Worm (Caenorhabditis elegans) whole organism, young adult: ENCODE results near the gene srh-220.
A peak's percentile ranks its signal among the peaks of the same experiment; 100 is the strongest.

Source experiments
- B0261.1 ChIP-seq: sonication (generic microtip); optimal IDR thresholded peaks from 2 replicates; lab custom pipeline; 2016; ENCODE audit warnings: mild to moderate bottlenecking, missing genetic modification characterization, moderate library complexity, missing compliant biosample characterization
- C06A6.2 ChIP-seq: fragments of 200-800 bp; sonication (Bioruptor generic); conservative IDR thresholded peaks from 2 replicates; pipeline ENCODE4 v1.3.6; 2022; ENCODE audit warnings: missing genetic modification characterization, missing compliant biosample characterization
- F23B12.7 ChIP-seq: sonication (generic microtip); optimal IDR thresholded peaks from 2 replicates; lab custom pipeline; 2017; ENCODE audit warnings: missing genetic modification characterization, mild to moderate bottlenecking, missing compliant biosample characterization, antibody characterized with exemption, moderate library complexity; ENCODE audit not compliant: insufficient read depth
- F37B4.10 ChIP-seq: fragments of 200-800 bp; sonication (Bioruptor generic); IDR thresholded peaks from 2 replicates; pipeline ENCODE4 v1.3.6; 2022; ENCODE audit warnings: missing genetic modification characterization, missing compliant biosample characterization
- F49E8.2 ChIP-seq: sonication (generic microtip); optimal IDR thresholded peaks from 3 replicates; lab custom pipeline; 2017; ENCODE audit warnings: missing genetic modification characterization, mild to moderate bottlenecking, missing compliant biosample characterization, antibody characterized with exemption, moderate library complexity; ENCODE audit not compliant: insufficient read depth
- F57A8.1 ChIP-seq: fragments of 200-800 bp; sonication (Bioruptor generic); optimal IDR thresholded peaks from 2 replicates; lab custom pipeline; 2018; ENCODE audit warnings: mild to moderate bottlenecking, missing genetic modification characterization, moderate library complexity, missing compliant biosample characterization
- K12H6.12 ChIP-seq: fragments of 200-800 bp; sonication (Bioruptor generic); optimal IDR thresholded peaks from 2 replicates; lab custom pipeline; 2018; ENCODE audit warnings: mild to moderate bottlenecking, missing genetic modification characterization, missing compliant biosample characterization
- Y53G8AR.9 ChIP-seq: fragments of 200-800 bp; sonication (Bioruptor generic); conservative IDR thresholded peaks from 2 replicates; pipeline ENCODE4 v1.3.6; 2022; ENCODE audit warnings: missing genetic modification reagents, missing genetic modification characterization, missing compliant biosample characterization
- akir-1 ChIP-seq: fragments of 200-800 bp; sonication (Bioruptor generic); optimal IDR thresholded peaks from 2 replicates; lab custom pipeline; 2018; ENCODE audit warnings: mild to moderate bottlenecking, missing genetic modification characterization, moderate library complexity, missing compliant biosample characterization
- atf-7 ChIP-seq: sonication (generic microtip); optimal IDR thresholded peaks from 2 replicates; lab custom pipeline; 2017; ENCODE audit warnings: mild to moderate bottlenecking, missing genetic modification characterization, missing compliant biosample characterization
- attf-5 ChIP-seq: fragments of 200-800 bp; sonication (Bioruptor generic); optimal IDR thresholded peaks from 2 replicates; lab custom pipeline; 2018; ENCODE audit warnings: mild to moderate bottlenecking, missing genetic modification characterization, missing compliant biosample characterization
- attf-6 ChIP-seq: fragments of 200-800 bp; sonication (Bioruptor generic); IDR thresholded peaks from 2 replicates; pipeline ENCODE4 v1.3.6; 2022; ENCODE audit warnings: missing genetic modification reagents, missing genetic modification characterization, missing compliant biosample characterization
- cebp-1 ChIP-seq, 2 experiments: fragments of 200-800 bp in 1 of 2; sonication (Bioruptor generic) in 1 of 2; sonication (generic microtip) in 1 of 2; IDR thresholded peaks in 1 of 2; optimal IDR thresholded peaks in 1 of 2; 2 replicates each; pipeline versions ENCODE4 v1.3.6 to Lab custom; 2017 to 2022; ENCODE audit warnings: missing compliant biosample characterization in 2 of 2, missing genetic modification characterization in 2 of 2, mild to moderate bottlenecking in 1 of 2, missing genetic modification reagents in 1 of 2, moderate library complexity in 1 of 2
- ceh-27 ChIP-seq: fragments of 200-800 bp; sonication (Bioruptor generic); optimal IDR thresholded peaks from 2 replicates; lab custom pipeline; 2018; ENCODE audit warnings: mild to moderate bottlenecking, missing genetic modification characterization, moderate library complexity, missing compliant biosample characterization
- ceh-58 ChIP-seq: fragments of 200-800 bp; sonication (Bioruptor generic); IDR thresholded peaks from 2 replicates; pipeline ENCODE4 v1.3.6; 2022; ENCODE audit warnings: missing genetic modification characterization, missing compliant biosample characterization
- ceh-91 ChIP-seq: fragments of 200-800 bp; sonication (Bioruptor generic); IDR thresholded peaks from 2 replicates; pipeline ENCODE4 v1.3.6; 2022; ENCODE audit warnings: missing genetic modification reagents, missing genetic modification characterization, missing compliant biosample characterization
- chd-7 ChIP-seq: sonication (generic microtip); optimal IDR thresholded peaks from 2 replicates; lab custom pipeline; 2016; ENCODE audit warnings: mild to moderate bottlenecking, missing genetic modification characterization, moderate library complexity, missing compliant biosample characterization
- die-1 ChIP-seq: sonication (generic microtip); optimal IDR thresholded peaks from 2 replicates; lab custom pipeline; 2016; ENCODE audit warnings: missing genotype, mild to moderate bottlenecking, missing genetic modification characterization, missing compliant biosample characterization
- efl-1 ChIP-seq: fragments of 150-350 bp; optimal IDR thresholded peaks from 2 replicates; lab custom pipeline; 2014; ENCODE audit warnings: missing biosample characterization, missing genetic modification reagents, missing genetic modification characterization
- hlh-26 ChIP-seq: fragments of 200-800 bp; sonication (Bioruptor generic); conservative IDR thresholded peaks from 2 replicates; pipeline ENCODE4 v1.3.6; 2022; ENCODE audit warnings: missing genetic modification reagents, missing genetic modification characterization, missing compliant biosample characterization
- hmg-1.2 ChIP-seq: fragments of 200-800 bp; sonication (Bioruptor generic); IDR thresholded peaks from 2 replicates; pipeline ENCODE4 v1.3.6; 2022; ENCODE audit warnings: missing genetic modification reagents, missing genetic modification characterization, missing compliant biosample characterization
- lin-35 ChIP-seq, 3 experiments: fragments of 150-350 bp in 2 of 3; sonication (generic microtip) in 1 of 3; optimal IDR thresholded peaks; 2 replicates each; lab custom pipeline; 2014 to 2018; ENCODE audit warnings: missing biosample characterization in 3 of 3, missing genetic modification characterization in 3 of 3, missing genetic modification reagents in 3 of 3
- lin-40 ChIP-seq: sonication (generic microtip); optimal IDR thresholded peaks from 2 replicates; lab custom pipeline; 2016; ENCODE audit warnings: missing genetic modification characterization, mild to moderate bottlenecking, missing compliant biosample characterization, missing genotype, missing genetic modification reagents
- mxl-1 ChIP-seq: sonication (generic microtip); optimal IDR thresholded peaks from 2 replicates; lab custom pipeline; 2016; ENCODE audit warnings: missing genetic modification characterization, missing compliant biosample characterization
- nhr-80 ChIP-seq: sonication (generic microtip); optimal IDR thresholded peaks from 2 replicates; lab custom pipeline; 2016; ENCODE audit warnings: missing genetic modification characterization, missing compliant biosample characterization
- pbrm-1 ChIP-seq: fragments of 200-800 bp; sonication (Bioruptor generic); IDR thresholded peaks from 2 replicates; pipeline ENCODE4 v1.3.6; 2022; ENCODE audit warnings: missing genetic modification reagents, missing genetic modification characterization, missing compliant biosample characterization
- pha-4 ChIP-seq: fragments of 150-350 bp; sonication (generic microtip); optimal IDR thresholded peaks from 2 replicates; lab custom pipeline; 2014; ENCODE audit warnings: missing biosample characterization, missing genetic modification reagents, missing genetic modification characterization
- rcor-1 ChIP-seq: fragments of 200-800 bp; sonication (Bioruptor generic); IDR thresholded peaks from 2 replicates; pipeline ENCODE4 v1.3.6; 2022; ENCODE audit warnings: missing genetic modification reagents, missing genetic modification characterization, missing compliant biosample characterization
- sea-2 ChIP-seq: fragments of 200-800 bp; sonication (Bioruptor generic); IDR thresholded peaks from 2 replicates; pipeline ENCODE4 v1.3.6; 2022; ENCODE audit warnings: missing genetic modification characterization, missing compliant biosample characterization
- snpc-4 ChIP-seq, 5 experiments: fragments of 150-350 bp in 1 of 5; sonication (generic microtip) in 4 of 5; optimal IDR thresholded peaks; 2 replicates each; lab custom pipeline; 2014 to 2018; ENCODE audit warnings: missing genetic modification characterization in 5 of 5, missing biosample characterization in 3 of 5, antibody characterized with exemption in 2 of 5, mild to moderate bottlenecking in 2 of 5, missing compliant biosample characterization in 2 of 5, missing genotype in 2 of 5, moderate library complexity in 2 of 5, missing genetic modification reagents in 1 of 5
- somi-1 ChIP-seq: fragments of 200-800 bp; sonication (Bioruptor generic); optimal IDR thresholded peaks from 2 replicates; lab custom pipeline; 2018; ENCODE audit warnings: mild to moderate bottlenecking, missing genetic modification characterization, missing compliant biosample characterization
- tbp1 ChIP-seq: fragments of 200-800 bp; sonication (Bioruptor generic); optimal IDR thresholded peaks from 2 replicates; lab custom pipeline; 2018; ENCODE audit warnings: mild to moderate bottlenecking, missing genetic modification characterization, missing compliant biosample characterization
- unc-62 ChIP-seq: fragments of 150-350 bp; optimal IDR thresholded peaks from 2 replicates; lab custom pipeline; 2014; ENCODE audit warnings: missing biosample characterization, missing genetic modification reagents, missing genetic modification characterization
- zfh-2 ChIP-seq: fragments of 200-800 bp; sonication (Bioruptor generic); conservative IDR thresholded peaks from 2 replicates; pipeline ENCODE4 v1.3.6; 2022; ENCODE audit warnings: missing genetic modification reagents, missing genetic modification characterization, missing compliant biosample characterization
- ztf-18 ChIP-seq: sonication (generic microtip); optimal IDR thresholded peaks from 2 replicates; lab custom pipeline; 2016; ENCODE audit warnings: missing genotype, mild to moderate bottlenecking, missing genetic modification characterization, missing compliant biosample characterization
- ztf-26 ChIP-seq: sonication (generic microtip); optimal IDR thresholded peaks from 2 replicates; lab custom pipeline; 2017; ENCODE audit warnings: missing genetic modification characterization, missing compliant biosample characterization
- ztf-28 ChIP-seq: fragments of 200-800 bp; sonication (Bioruptor generic); IDR thresholded peaks from 2 replicates; pipeline ENCODE4 v1.3.6; 2022; ENCODE audit warnings: missing genetic modification reagents, missing genetic modification characterization, missing compliant biosample characterization

srh-220 gene

ce11 chrIV:4024159-4025004 lies 46.6 kb upstream of the srh-220 start (continued):
- TF ChIP-seq hmg-1.2 (GFP tag; lab: Robert Waterston, UW) (peak; percentile 88), pha-4 (peak; percentile 46), ceh-58 (GFP tag; lab: Robert Waterston, UW) (no peak), efl-1 (peak; percentile 11), ztf-28 (GFP tag; lab: Robert Waterston, UW) (no peak), tbp1 (GFP tag; lab: Kevin White, UChicago) (peak; percentile 40), zfh-2 (GFP tag; lab: Robert Waterston, UW) (peak; percentile 95), F37B4.10 (GFP tag; lab: Robert Waterston, UW) (no peak)

ce11 chrIV:4021847-4022780 lies 44.3 kb upstream of the srh-220 start:
- TF ChIP-seq nhr-80 (tag; lab: Kevin White, UChicago) (peak; percentile 38), cebp-1 (GFP tag; IDR thresholded peaks at IDR 0.05; lab: Robert Waterston, UW) (no peak), cebp-1 (tag; optimal IDR thresholded peaks at IDR 0.05; lab: Kevin White, UChicago) (peak; percentile 8), akir-1 (GFP tag; lab: Kevin White, UChicago) (no peak)
- TF ChIP-seq, all 124 proteins: peak for 2

- TF ChIP-seq ceh-27 (GFP tag; lab: Kevin White, UChicago) (peak; percentile 46), B0261.1 (tag; lab: Kevin White, UChicago) (no peak), lin-40 (tag; lab: Kevin White, UChicago) (peak; percentile 78), hlh-26 (GFP tag; lab: Robert Waterston, UW) (no peak), ceh-91 (GFP tag; lab: Robert Waterston, UW) (no peak), mxl-1 (tag; lab: Kevin White, UChicago) (no peak), snpc-4 (GFP tag; optimal IDR thresholded peaks at IDR 0.05; lab: Kevin White, UChicago) (no peak), snpc-4 (tag; optimal IDR thresholded peaks at IDR 0.05; lab: Kevin White, UChicago) (peak in 1 of 4 experiments; percentile 29), zfh-2 (GFP tag; lab: Robert Waterston, UW) (peak; percentile 86), ztf-26 (tag; lab: Kevin White, UChicago) (peak; percentile 15), F23B12.7 (tag; lab: Kevin White, UChicago) (peak; percentile 46), hmg-1.2 (GFP tag; lab: Robert Waterston, UW) (peak; percentile 61; the same call in 1 of the 2 replicates), F49E8.2 (no peak), cebp-1 (GFP tag; IDR thresholded peaks at IDR 0.05; lab: Robert Waterston, UW) (0 out of 2 replicates have a peak, but pooled peaks have one; percentile 48), cebp-1 (tag; optimal IDR thresholded peaks at IDR 0.05; lab: Kevin White, UChicago) (peak; percentile 71), K12H6.12 (tag; lab: Kevin White, UChicago) (peak; percentile 85), atf-7 (tag; lab: Kevin White, UChicago) (peak; percentile 56), efl-1 (no peak), F57A8.1 (GFP tag; lab: Kevin White, UChicago) (no peak), ztf-18 (tag; lab: Kevin White, UChicago) (peak; percentile 27), somi-1 (GFP tag; lab: Kevin White, UChicago) (peak; percentile 56), rcor-1 (peak; percentile 32; the same call in 1 of the 2 replicates), sea-2 (no peak), akir-1 (GFP tag; lab: Kevin White, UChicago) (no peak), C06A6.2 (GFP tag; lab: Robert Waterston, UW) (peak; percentile 45; the same call in 1 of the 2 replicates), attf-6 (GFP tag; lab: Robert Waterston, UW) (no peak), chd-7 (tag; lab: Kevin White, UChicago) (peak; percentile 15), Y53G8AR.9 (GFP tag; lab: Robert Waterston, UW) (0 out of 2 replicates have a peak, but pooled peaks have one; percentile 11), pha-4 (no peak), die-1 (peak; percentile 38), attf-5 (GFP tag; lab: Kevin White, UChicago) (peak; percentile 58), unc-62 (peak; percentile 10), pbrm-1 (GFP tag; lab: Robert Waterston, UW) (0 out of 2 replicates have a peak, but pooled peaks have one; percentile 34), tbp1 (GFP tag; lab: Kevin White, UChicago) (peak; percentile 19), lin-35 (GFP tag; optimal IDR thresholded peaks at IDR 0.05; lab: Kevin White, UChicago) (peak in 1 of 3 experiments; percentile 62)
These were observed 42.0 kb upstream of the srh-220 start for ce11 chrIV:4019836-4020235.
